Fruit fly (Drosophila melanogaster): ENCODE data around the gene CG5880.
A peak's percentile ranks its signal among the peaks of the same experiment; 100 is the strongest.

CG5880 gene

dm6 chr3R:27153062-27153878 lies 36.7 kb downstream of the CG5880 start (continued):
- TF ChIP-seq Ssrp (tag; optimal IDR thresholded peaks at IDR 0.05): peak; percentile 32
- no peak for TF ChIP-seq gsb (GFP tag; IDR thresholded peaks at IDR 0.05)
- no peak for TF ChIP-seq peb (GFP tag; IDR thresholded peaks at IDR 0.05)
- peak; percentile 23 for TF ChIP-seq HHEX (GFP tag; optimal IDR thresholded peaks at IDR 0.05)
- no peak for TF ChIP-seq CG7271 (tag; optimal IDR thresholded peaks at IDR 0.05)
- no peak for TF ChIP-seq CG6683 (GFP tag; optimal IDR thresholded peaks at IDR 0.05)
- no peak for TF ChIP-seq Hmx (GFP tag; optimal IDR thresholded peaks at IDR 0.05)
- TF ChIP-seq MBD-R2 (GFP tag; IDR thresholded peaks at IDR 0.05): no peak
- no peak for TF ChIP-seq CG9609 (GFP tag; optimal IDR thresholded peaks at IDR 0.05)
- TF ChIP-seq CG30403 (GFP tag; optimal IDR thresholded peaks at IDR 0.05): peak; percentile 47
- TF ChIP-seq CG30431 (GFP tag; optimal IDR thresholded peaks at IDR 0.05): no peak
- TF ChIP-seq CG2120 (GFP tag; optimal IDR thresholded peaks at IDR 0.05): peak; percentile 69
- TF ChIP-seq Asciz (GFP tag; optimal IDR thresholded peaks at IDR 0.05): no peak
- no peak for TF ChIP-seq CG30020 (tag; optimal IDR thresholded peaks at IDR 0.05)
- no peak for TF ChIP-seq bigmax (GFP tag; optimal IDR thresholded peaks at IDR 0.05)
- no peak for TF ChIP-seq CG2875 (GFP tag; optimal IDR thresholded peaks at IDR 0.05)
- peak; percentile 72 for TF ChIP-seq gem (tag; optimal IDR thresholded peaks at IDR 0.05)
- no peak for TF ChIP-seq CG31365 (tag; optimal IDR thresholded peaks at IDR 0.05)
- no peak for TF ChIP-seq CG42726 (GFP tag; IDR thresholded peaks at IDR 0.05; ENCODE audit: partially characterized antibody)
- no peak for TF ChIP-seq CG18011 (GFP tag; optimal IDR thresholded peaks at IDR 0.05)
- no peak for TF ChIP-seq sim (GFP tag; IDR thresholded peaks at IDR 0.05)
- TF ChIP-seq unc-4 (GFP tag; IDR thresholded peaks at IDR 0.05; ENCODE audit: partially characterized antibody): no peak
- no peak for TF ChIP-seq dm (GFP tag; optimal IDR thresholded peaks at IDR 0.05)
- TF ChIP-seq Mes4 (GFP tag; optimal IDR thresholded peaks at IDR 0.05): no peak
- peak; percentile 70 for TF ChIP-seq Oli (tag; optimal IDR thresholded peaks at IDR 0.05)
- no peak for TF ChIP-seq CG14667 (GFP tag; IDR thresholded peaks at IDR 0.05)
- peak in 1 of 3 experiments; percentile 34 for TF ChIP-seq lola (GFP tag; optimal IDR thresholded peaks at IDR 0.05)
- peak; percentile 33; the same call in 1 of the 2 replicates for TF ChIP-seq lmd (GFP tag; IDR thresholded peaks at IDR 0.05)
- no peak for TF ChIP-seq shn (GFP tag; optimal IDR thresholded peaks at IDR 0.05)
- no peak for TF ChIP-seq CG5180 (GFP tag; optimal IDR thresholded peaks at IDR 0.05)
- TF ChIP-seq CG15011 (GFP tag; optimal IDR thresholded peaks at IDR 0.05): peak; percentile 26
- no peak for TF ChIP-seq Trl (optimal IDR thresholded peaks at IDR 0.05)
- no peak for TF ChIP-seq Trl (GFP tag; optimal IDR thresholded peaks at IDR 0.05)
- TF ChIP-seq CG6689 (GFP tag; IDR thresholded peaks at IDR 0.05): no peak
- TF ChIP-seq stc (GFP tag; IDR thresholded peaks at IDR 0.05): no peak
- no peak for TF ChIP-seq prd (optimal IDR thresholded peaks at IDR 0.05)
- TF ChIP-seq prd (GFP tag; IDR thresholded peaks at IDR 0.05): no peak
- TF ChIP-seq Sox102F (GFP tag; optimal IDR thresholded peaks at IDR 0.05): peak; percentile 25
- TF ChIP-seq Lim3 (GFP tag; IDR thresholded peaks at IDR 0.05): no peak
- peak; percentile 64 for TF ChIP-seq BtbVII (GFP tag; optimal IDR thresholded peaks at IDR 0.05)
- TF ChIP-seq Bgb (GFP tag; IDR thresholded peaks at IDR 0.05; ENCODE audit: partially characterized antibody): no peak
- TF ChIP-seq fd96Cb (tag; optimal IDR thresholded peaks at IDR 0.05): no peak
- TF ChIP-seq CTCF (GFP tag; optimal IDR thresholded peaks at IDR 0.05): no peak
- no peak for TF ChIP-seq nau (GFP tag; optimal IDR thresholded peaks at IDR 0.05)
- no peak for TF ChIP-seq zfh1 (GFP tag; IDR thresholded peaks at IDR 0.05)
- peak; percentile 43 for TF ChIP-seq al (GFP tag; IDR thresholded peaks at IDR 0.05)
- no peak for TF ChIP-seq Side (GFP tag; optimal IDR thresholded peaks at IDR 0.05)
- no peak for TF ChIP-seq p53 (GFP tag; optimal IDR thresholded peaks at IDR 0.05)
- no peak for TF ChIP-seq HmgD (GFP tag; optimal IDR thresholded peaks at IDR 0.05)
- peak; percentile 55 for TF ChIP-seq D19A (tag; optimal IDR thresholded peaks at IDR 0.05)
- TF ChIP-seq CG10565 (GFP tag; optimal IDR thresholded peaks at IDR 0.05): no peak

Data from whole organism, embryonic.